Comparison of ENCODE assay signal across 3 worm cellular contexts in the genomic region with DNA sequence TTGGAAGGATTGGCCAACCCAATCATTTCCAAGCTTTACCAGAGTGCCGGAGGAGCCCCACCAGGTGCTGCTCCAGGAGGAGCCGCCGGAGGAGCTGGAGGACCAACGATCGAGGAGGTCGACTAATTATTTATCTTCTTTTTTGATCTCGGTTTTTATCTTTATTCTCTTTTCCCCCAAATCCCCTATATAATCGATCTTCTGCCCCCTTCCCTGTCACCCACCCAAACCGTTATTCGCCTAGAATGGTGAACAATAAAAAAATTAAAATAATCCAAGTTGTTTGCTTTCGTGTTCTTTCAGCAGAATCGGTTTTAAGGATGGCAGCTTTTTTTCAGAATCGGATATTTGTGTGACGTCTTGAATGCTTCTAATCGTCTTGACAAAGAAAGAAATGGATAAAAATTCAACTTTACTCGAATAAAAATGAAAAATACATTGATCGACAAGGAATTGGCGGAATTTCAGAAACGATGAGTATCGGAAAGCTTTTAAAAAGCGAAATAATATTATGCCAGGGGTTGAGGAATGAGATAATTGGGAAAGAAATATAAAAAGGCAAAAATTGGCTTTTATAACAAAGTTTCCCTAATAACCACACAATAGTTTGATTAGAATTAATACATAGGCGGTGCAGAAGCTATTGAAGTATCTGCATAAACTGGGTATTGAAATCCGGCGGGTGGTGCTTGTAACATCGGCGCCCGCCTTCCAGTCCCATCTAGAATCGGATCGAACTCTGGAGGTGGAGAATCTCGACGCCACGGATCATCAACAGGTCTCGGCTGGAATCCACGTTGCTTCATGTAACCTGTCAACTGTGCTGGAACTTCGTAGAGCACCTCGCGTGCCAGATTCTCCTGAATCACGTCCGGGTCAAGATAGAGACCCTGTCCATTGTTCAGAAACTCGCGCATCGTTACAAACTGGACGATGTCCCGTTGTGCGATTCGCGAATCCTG.
A peak's percentile ranks its signal among the peaks of the same experiment; 100 is the strongest.
TF ChIP-seq lines count a peak whose summit lies in the region.

No protein-coding gene starts in this region.

TF ChIP-seq in whole organism, L1 larva, 84 proteins besides CTCF, POLR2A, EP300 and RAD21 (continued from another document):
- peak; percentile 27 for TF ChIP-seq zip-4 (GFP tag; optimal IDR thresholded peaks at IDR 0.05; lab: Kevin White, UChicago)
- TF ChIP-seq nhr-71 (tag; optimal IDR thresholded peaks at IDR 0.05; lab: Kevin White, UChicago): peak; percentile 82
- TF ChIP-seq Y116A8C.19 (tag; optimal IDR thresholded peaks at IDR 0.05; lab: Kevin White, UChicago; ENCODE audit: borderline replicate concordance): no peak
- no peak for TF ChIP-seq nhr-28 (tag; optimal IDR thresholded peaks at IDR 0.05; lab: Kevin White, UChicago)
TF ChIP-seq in whole organism, L1 larva: peak in this region for 39.

TF ChIP-seq in whole organism, L4 larva, 104 proteins besides CTCF, POLR2A, EP300 and RAD21 (continued from another document):
- TF ChIP-seq mxl-2 (GFP tag; conservative IDR thresholded peaks at IDR 0.05; lab: Robert Waterston, UW) (peak; percentile 31; the same call in 1 of the 2 replicates), unc-39 (tag; optimal IDR thresholded peaks at IDR 0.05; lab: Kevin White, UChicago) (no peak), egl-27 (tag; optimal IDR thresholded peaks at IDR 0.05; lab: Kevin White, UChicago) (no peak), Y105C5A.15 (GFP tag; IDR thresholded peaks at IDR 0.05; lab: Robert Waterston, UW) (peak; percentile 94), dve-1 (tag; optimal IDR thresholded peaks at IDR 0.05; lab: Kevin White, UChicago; ENCODE audit: insufficient read depth) (peak; percentile 95), cey-2 (tag; optimal IDR thresholded peaks at IDR 0.05; lab: Kevin White, UChicago; ENCODE audit: borderline replicate concordance, insufficient read depth) (no peak), ctbp-1 (GFP tag; IDR thresholded peaks at IDR 0.05; lab: Robert Waterston, UW) (peak; percentile 70), set-16 (GFP tag; IDR thresholded peaks at IDR 0.05; lab: Robert Waterston, UW) (peak; percentile 95), dmd-8 (GFP tag; IDR thresholded peaks at IDR 0.05; lab: Robert Waterston, UW) (peak; percentile 67), zag-1 (tag; optimal IDR thresholded peaks at IDR 0.05; lab: Kevin White, UChicago) (no peak), daf-16 (GFP tag; optimal IDR thresholded peaks at IDR 0.05; lab: Kevin White, UChicago) (peak; percentile 0 to 46), daf-16 (tag; optimal IDR thresholded peaks at IDR 0.05; lab: Kevin White, UChicago) (peak; percentile 75), daf-8 (GFP tag; IDR thresholded peaks at IDR 0.05; lab: Robert Waterston, UW) (0 out of 2 replicates have a peak, but pooled peaks have one; percentile 10), zfp-2 (tag; optimal IDR thresholded peaks at IDR 0.05; lab: Kevin White, UChicago) (no peak), lin-39 (tag; optimal IDR thresholded peaks at IDR 0.05; lab: Kevin White, UChicago) (no peak), lim-7 (GFP tag; IDR thresholded peaks at IDR 0.05; lab: Robert Waterston, UW) (peak; percentile 75; the same call in 1 of the 2 replicates), nhr-76 (tag; optimal IDR thresholded peaks at IDR 0.05; lab: Kevin White, UChicago) (no peak), daf-19 (GFP tag; conservative IDR thresholded peaks at IDR 0.05; lab: Robert Waterston, UW) (peak; percentile 96), snpc-4 (tag; optimal IDR thresholded peaks at IDR 0.05; lab: Kevin White, UChicago) (no peak), tag-97 (GFP tag; IDR thresholded peaks at IDR 0.05; lab: Robert Waterston, UW) (no peak), arid-1 (GFP tag; conservative IDR thresholded peaks at IDR 0.05; lab: Robert Waterston, UW) (peak; percentile 79)

TF ChIP-seq in whole organism, young adult, 124 proteins besides CTCF, POLR2A, EP300 and RAD21 (continued from another document):
- TF ChIP-seq hlh-26 (GFP tag; conservative IDR thresholded peaks at IDR 0.05; lab: Robert Waterston, UW) (no peak), B0035.1 (tag; optimal IDR thresholded peaks at IDR 0.05; lab: Kevin White, UChicago) (peak; percentile 79), unc-130 (GFP tag; optimal IDR thresholded peaks at IDR 0.05; lab: Kevin White, UChicago) (peak; percentile 58), B0336.3 (GFP tag; IDR thresholded peaks at IDR 0.05; lab: Robert Waterston, UW) (peak; percentile 96), attf-6 (GFP tag; IDR thresholded peaks at IDR 0.05; lab: Robert Waterston, UW) (peak; percentile 97), madf-3 (GFP tag; IDR thresholded peaks at IDR 0.05; lab: Robert Waterston, UW) (peak; percentile 92; the same call in 1 of the 2 replicates), nhr-80 (tag; optimal IDR thresholded peaks at IDR 0.05; lab: Kevin White, UChicago) (peak; percentile 14), tbx-9 (tag; optimal IDR thresholded peaks at IDR 0.05; lab: Kevin White, UChicago; ENCODE audit: borderline replicate concordance) (peak; percentile 83), sea-2 (GFP tag; IDR thresholded peaks at IDR 0.05; lab: Robert Waterston, UW) (no peak), Y53F4B.3 (GFP tag; IDR thresholded peaks at IDR 0.05; lab: Robert Waterston, UW) (no peak), egrh-3 (GFP tag; IDR thresholded peaks at IDR 0.05; lab: Robert Waterston, UW) (peak; percentile 88), cebp-2 (GFP tag; IDR thresholded peaks at IDR 0.05; lab: Robert Waterston, UW) (no peak), ztf-6 (GFP tag; IDR thresholded peaks at IDR 0.05; lab: Robert Waterston, UW) (peak; percentile 27; the same call in 1 of the 2 replicates), sdz-38 (tag; optimal IDR thresholded peaks at IDR 0.05; lab: Kevin White, UChicago) (no peak), K11D2.4 (GFP tag; IDR thresholded peaks at IDR 0.05; lab: Robert Waterston, UW) (peak; percentile 65; the same call in 1 of the 2 replicates), ceh-79 (tag; optimal IDR thresholded peaks at IDR 0.05; lab: Kevin White, UChicago) (peak; percentile 82), rcor-1 (GFP tag; IDR thresholded peaks at IDR 0.05; lab: Robert Waterston, UW) (peak; percentile 84), ekl-4 (GFP tag; IDR thresholded peaks at IDR 0.05; lab: Robert Waterston, UW) (peak; percentile 89), mcd-1 (GFP tag; IDR thresholded peaks at IDR 0.05; lab: Robert Waterston, UW) (peak; percentile 63), madf-6 (GFP tag; IDR thresholded peaks at IDR 0.05; lab: Robert Waterston, UW) (peak; percentile 76), F52B5.7 (tag; optimal IDR thresholded peaks at IDR 0.05; lab: Kevin White, UChicago) (peak; percentile 79), Y95B8A.8 (GFP tag; IDR thresholded peaks at IDR 0.05; lab: Robert Waterston, UW) (0 out of 2 replicates have a peak, but pooled peaks have one; percentile 78), dpl-1 (GFP tag; optimal IDR thresholded peaks at IDR 0.05; lab: Kevin White, UChicago) (no peak), sptf-2 (GFP tag; optimal IDR thresholded peaks at IDR 0.05; lab: Kevin White, UChicago) (no peak), F10E7.11 (tag; optimal IDR thresholded peaks at IDR 0.05; lab: Kevin White, UChicago) (peak; percentile 67)
TF ChIP-seq in whole organism, young adult: peak in this region for 91.
